Fruit fly (Drosophila melanogaster) whole organism, embryonic: Measurements from ENCODE around the gene Bhmt.

ENCODE experiments used
- BEAF-32 ChIP-seq: fragments of 200-800 bp; sonication (Bioruptor generic); optimal IDR thresholded peaks from 3 replicates; lab custom pipeline; 2017; ENCODE audit warnings: missing biosample characterization, missing genetic modification characterization, mild to moderate bottlenecking, moderate library complexity, missing genetic modification reagents
- CG11560 ChIP-seq: fragments of 200-800 bp; sonication (Bioruptor generic); IDR thresholded peaks from 3 replicates; pipeline ENCODE4 v1.3.6; 2022; ENCODE audit warnings: missing biosample characterization, missing genetic modification characterization
- CG12104 ChIP-seq: fragments of 200-800 bp; sonication (Bioruptor generic); optimal IDR thresholded peaks from 3 replicates; lab custom pipeline; 2016; ENCODE audit warnings: missing biosample characterization, missing genetic modification characterization
- CG12155 ChIP-seq: fragments of 200-800 bp; sonication (Bioruptor generic); optimal IDR thresholded peaks from 3 replicates; lab custom pipeline; 2016; ENCODE audit warnings: missing biosample characterization, missing genetic modification characterization
- CG12659 ChIP-seq: fragments of 200-800 bp; sonication (Bioruptor generic); optimal IDR thresholded peaks from 3 replicates; lab custom pipeline; 2017; ENCODE audit warnings: mild to moderate bottlenecking, missing biosample characterization, missing genetic modification reagents, missing genetic modification characterization
- CG13894 ChIP-seq: fragments of 200-800 bp; sonication (Bioruptor generic); optimal IDR thresholded peaks from 3 replicates; lab custom pipeline; 2018; ENCODE audit warnings: missing biosample characterization, mild to moderate bottlenecking, missing genetic modification characterization, moderate library complexity
- CG1603 ChIP-seq: fragments of 200-800 bp; sonication (Bioruptor generic); optimal IDR thresholded peaks from 2 replicates; lab custom pipeline; 2019; ENCODE audit warnings: missing biosample characterization, mild to moderate bottlenecking, missing genetic modification characterization, moderate library complexity
- CG17568 ChIP-seq: fragments of 200-800 bp; sonication (Bioruptor generic); optimal IDR thresholded peaks from 2 replicates; lab custom pipeline; 2018; ENCODE audit warnings: missing biosample characterization, mild to moderate bottlenecking, missing genetic modification characterization, moderate library complexity
- CG1832 ChIP-seq: fragments of 200-800 bp; sonication (Bioruptor generic); optimal IDR thresholded peaks from 2 replicates; lab custom pipeline; 2017; ENCODE audit warnings: missing biosample characterization, mild to moderate bottlenecking, missing genetic modification characterization, inconsistent platforms
- CG18764 ChIP-seq: fragments of 200-800 bp; sonication (Bioruptor generic); optimal IDR thresholded peaks from 3 replicates; lab custom pipeline; 2016; ENCODE audit warnings: missing biosample characterization, missing genetic modification characterization
- CG2712 ChIP-seq: fragments of 200-800 bp; optimal IDR thresholded peaks from 3 replicates; lab custom pipeline; 2019; ENCODE audit warnings: missing biosample characterization, mild to moderate bottlenecking, missing genetic modification characterization, moderate library complexity
- CG33213 ChIP-seq: fragments of 200-800 bp; sonication (Bioruptor generic); optimal IDR thresholded peaks from 3 replicates; lab custom pipeline; 2016; ENCODE audit warnings: missing biosample characterization, missing genetic modification characterization
- CG4328 ChIP-seq: fragments of 200-800 bp; sonication (Bioruptor generic); optimal IDR thresholded peaks from 3 replicates; lab custom pipeline; 2017; ENCODE audit warnings: missing biosample characterization, missing genetic modification reagents, missing genetic modification characterization
- CG6683 ChIP-seq: fragments of 200-800 bp; sonication (Bioruptor generic); optimal IDR thresholded peaks from 2 replicates; lab custom pipeline; 2017; ENCODE audit warnings: missing biosample characterization, mild to moderate bottlenecking, missing genetic modification characterization, missing genetic modification reagents
- CG8924 ChIP-seq: fragments of 200-800 bp; optimal IDR thresholded peaks from 3 replicates; lab custom pipeline; 2019; ENCODE audit warnings: missing biosample characterization, mild to moderate bottlenecking, missing genetic modification characterization, moderate library complexity
- CoRest ChIP-seq: fragments of 200-800 bp; sonication (Bioruptor generic); optimal IDR thresholded peaks from 3 replicates; lab custom pipeline; 2018; ENCODE audit warnings: missing biosample characterization, mild to moderate bottlenecking, missing genetic modification characterization, moderate library complexity
- D ChIP-seq, 2 experiments: fragments of 200-800 bp in 1 of 2; fragments of >200 bp in 1 of 2; sonication (Bioruptor generic) in 1 of 2; optimal IDR thresholded peaks; 2 replicates in 1 of 2; 3 replicates in 1 of 2; lab custom pipeline; 2017; ENCODE audit warnings: mild to moderate bottlenecking in 1 of 2, missing biosample characterization in 1 of 2, missing genetic modification characterization in 1 of 2, missing genetic modification reagents in 1 of 2
- Dad ChIP-seq: fragments of 200-800 bp; sonication (Bioruptor generic); optimal IDR thresholded peaks from 3 replicates; lab custom pipeline; 2016; ENCODE audit warnings: missing biosample characterization, missing genetic modification characterization
- Deaf1 ChIP-seq: fragments of 200-800 bp; optimal IDR thresholded peaks from 3 replicates; lab custom pipeline; 2019; ENCODE audit warnings: missing biosample characterization, mild to moderate bottlenecking, missing genetic modification characterization, moderate library complexity
- Dp ChIP-seq: fragments of 200-800 bp; sonication (Bioruptor generic); optimal IDR thresholded peaks from 2 replicates; lab custom pipeline; 2018; ENCODE audit warnings: missing biosample characterization, mild to moderate bottlenecking, missing genetic modification characterization, moderate library complexity
- Fer1 ChIP-seq: fragments of 200-800 bp; sonication (Bioruptor generic); optimal IDR thresholded peaks from 2 replicates; lab custom pipeline; 2017; ENCODE audit warnings: missing biosample characterization, mild to moderate bottlenecking, missing genetic modification characterization
- HmgD ChIP-seq: fragments of 200-800 bp; sonication (Bioruptor generic); optimal IDR thresholded peaks from 3 replicates; lab custom pipeline; 2016; ENCODE audit warnings: missing biosample characterization, missing genetic modification characterization
- Kr ChIP-seq: fragments of 200-800 bp; sonication (Bioruptor generic); optimal IDR thresholded peaks from 2 replicates; lab custom pipeline; 2017; ENCODE audit warnings: missing biosample characterization, mild to moderate bottlenecking, missing genetic modification characterization
- Nf-YB ChIP-seq: fragments of 200-800 bp; sonication (Bioruptor generic); optimal IDR thresholded peaks from 3 replicates; lab custom pipeline; 2019; ENCODE audit warnings: missing biosample characterization, mild to moderate bottlenecking, missing genetic modification characterization, moderate library complexity
- Sin3A ChIP-seq: fragments of >200 bp; optimal IDR thresholded peaks from 2 replicates; lab custom pipeline; 2018
- Six4 ChIP-seq: fragments of 200-800 bp; sonication (Bioruptor generic); optimal IDR thresholded peaks from 2 replicates; lab custom pipeline; 2016; ENCODE audit warnings: missing biosample characterization, missing genetic modification characterization
- Sry-δ ChIP-seq: fragments of 200-800 bp; sonication (Bioruptor generic); optimal IDR thresholded peaks from 2 replicates; lab custom pipeline; 2016; ENCODE audit warnings: missing biosample characterization, missing genetic modification characterization
- abd-A ChIP-seq: fragments of 200-800 bp; sonication (Bioruptor generic); optimal IDR thresholded peaks from 3 replicates; lab custom pipeline; 2019; ENCODE audit warnings: missing biosample characterization, mild to moderate bottlenecking, missing genetic modification characterization, moderate library complexity
- ash1 ChIP-seq: fragments of 200-800 bp; sonication (Bioruptor generic); optimal IDR thresholded peaks from 2 replicates; lab custom pipeline; 2018; ENCODE audit warnings: missing biosample characterization, mild to moderate bottlenecking, missing genetic modification characterization
- bsh ChIP-seq, 2 experiments: fragments of 200-800 bp; sonication (Bioruptor generic); optimal IDR thresholded peaks; 2 replicates each; lab custom pipeline; 2017 to 2018; ENCODE audit warnings: mild to moderate bottlenecking in 2 of 2, missing biosample characterization in 2 of 2, missing genetic modification characterization in 2 of 2, moderate library complexity in 1 of 2
- hbn ChIP-seq: fragments of 200-800 bp; sonication (Bioruptor generic); IDR thresholded peaks from 2 replicates; pipeline ENCODE4 v1.3.6; 2022; ENCODE audit warnings: missing biosample characterization, missing genetic modification characterization; ENCODE audit not compliant: partially characterized antibody
- her ChIP-seq: fragments of 200-800 bp; sonication (Bioruptor generic); optimal IDR thresholded peaks from 2 replicates; lab custom pipeline; 2016; ENCODE audit warnings: missing biosample characterization, missing genetic modification characterization
- insv ChIP-seq, 2 experiments: fragments of 200-800 bp; sonication (Bioruptor generic); optimal IDR thresholded peaks; 3 replicates each; lab custom pipeline; 2016 to 2018; ENCODE audit warnings: missing biosample characterization in 2 of 2, missing genetic modification characterization in 2 of 2
- lab ChIP-seq: fragments of 200-800 bp; sonication (Bioruptor generic); optimal IDR thresholded peaks from 3 replicates; lab custom pipeline; 2017; ENCODE audit warnings: missing biosample characterization, missing genetic modification characterization, mild to moderate bottlenecking, moderate library complexity, missing genetic modification reagents
- lilli ChIP-seq: fragments of 200-800 bp; sonication (Bioruptor generic); optimal IDR thresholded peaks from 3 replicates; lab custom pipeline; 2016; ENCODE audit warnings: missing biosample characterization, missing genetic modification characterization
- nmo ChIP-seq: fragments of 200-800 bp; sonication (Bioruptor generic); optimal IDR thresholded peaks from 2 replicates; lab custom pipeline; 2018; ENCODE audit warnings: missing biosample characterization, mild to moderate bottlenecking, missing genetic modification characterization, moderate library complexity
- odd ChIP-seq: fragments of 200-800 bp; sonication (Bioruptor generic); optimal IDR thresholded peaks from 2 replicates; lab custom pipeline; 2017; ENCODE audit warnings: missing biosample characterization, mild to moderate bottlenecking, missing genetic modification characterization
- pros ChIP-seq: fragments of 200-800 bp; sonication (Bioruptor generic); optimal IDR thresholded peaks from 3 replicates; lab custom pipeline; 2019; ENCODE audit warnings: missing biosample characterization, mild to moderate bottlenecking, missing genetic modification characterization, moderate library complexity
- pzg ChIP-seq: fragments of 200-800 bp; sonication (Bioruptor generic); optimal IDR thresholded peaks from 3 replicates; lab custom pipeline; 2018; ENCODE audit warnings: missing biosample characterization, mild to moderate bottlenecking, missing genetic modification characterization, moderate library complexity

Bhmt gene

DNA sequence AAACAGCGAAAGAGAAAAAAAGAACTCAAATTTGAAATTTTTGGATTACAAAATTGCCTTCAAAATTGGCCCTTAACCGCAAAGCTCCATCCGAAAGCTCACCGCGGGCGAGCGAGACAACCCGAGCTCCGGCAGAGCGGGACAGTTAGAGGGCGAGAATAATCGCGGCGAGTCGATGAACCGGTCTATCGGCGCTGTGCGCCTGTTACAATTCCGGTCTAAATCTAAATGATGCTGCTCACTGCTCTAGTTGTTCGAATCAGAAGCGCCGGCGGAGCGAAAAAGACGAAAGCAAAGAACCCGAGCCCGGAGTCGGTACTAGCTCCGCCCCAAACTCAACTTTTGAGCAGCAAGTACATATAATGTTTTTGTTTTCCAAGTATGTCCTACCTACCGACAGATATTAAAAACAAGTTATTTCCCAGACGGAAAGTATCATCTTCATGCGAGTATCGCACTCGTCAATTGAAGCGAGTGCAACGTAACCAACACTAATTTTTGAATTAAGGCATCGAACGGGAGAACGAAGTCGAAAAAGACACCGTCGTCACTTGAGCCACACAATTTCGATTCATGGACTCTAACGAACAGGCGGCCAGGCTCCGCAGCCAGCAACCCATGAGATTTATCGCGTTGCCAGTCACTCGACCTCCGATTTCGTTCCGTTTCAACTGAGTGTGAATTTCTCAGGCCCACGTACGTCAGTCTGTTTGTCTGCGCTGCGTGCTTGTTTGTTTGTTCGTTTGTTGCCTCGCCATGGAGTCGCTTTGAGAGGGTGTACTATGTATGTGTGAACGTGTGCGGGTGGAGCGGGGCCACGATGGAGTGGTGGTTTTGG, 12.7 kb downstream of the Bhmt start (continued):
- TF ChIP-seq ash1 (GFP tag; lab: Kevin White, UChicago) (peak; percentile 43), lab (GFP tag; lab: Kevin White, UChicago) (peak; percentile 60), BEAF-32 (GFP tag; lab: Kevin White, UChicago) (peak; percentile 70), CG33213 (GFP tag; lab: Kevin White, UChicago) (peak; percentile 79), Dp (GFP tag; lab: Kevin White, UChicago) (peak; percentile 96), bsh (GFP tag; optimal IDR thresholded peaks at IDR 0.05; lab: Kevin White, UChicago) (peak in 1 of 2 experiments; percentile 48), abd-A (tag; lab: Kevin White, UChicago) (peak; percentile 99), nmo (GFP tag; lab: Kevin White, UChicago) (peak; percentile 0), Deaf1 (peak; percentile 88), D (optimal IDR thresholded peaks at IDR 0.05; lab: Kevin White, UChicago) (peak; percentile 37), D (GFP tag; optimal IDR thresholded peaks at IDR 0.05; lab: Kevin White, UChicago) (no peak), CG8924 (peak; percentile 1), CG11560 (tag; lab: Robert Waterston, UW) (no peak), Six4 (GFP tag; lab: Kevin White, UChicago) (peak; percentile 4), CG12104 (GFP tag; lab: Kevin White, UChicago) (no peak), Nf-YB (GFP tag; lab: Kevin White, UChicago) (peak; percentile 23), Sry-δ (GFP tag; lab: Kevin White, UChicago) (peak; percentile 61), CG6683 (GFP tag; lab: Kevin White, UChicago) (no peak), CG4328 (GFP tag; lab: Kevin White, UChicago) (peak; percentile 8), odd (GFP tag; lab: Kevin White, UChicago) (peak; percentile 4), hbn (GFP tag; lab: Robert Waterston, UW) (no peak), CG12659 (GFP tag; lab: Kevin White, UChicago) (peak; percentile 52), CG17568 (GFP tag; lab: Kevin White, UChicago) (peak; percentile 14), lilli (GFP tag; lab: Kevin White, UChicago) (no peak), CG12155 (GFP tag; lab: Kevin White, UChicago) (peak; percentile 81), CG2712 (tag; lab: Kevin White, UChicago) (peak; percentile 0), her (GFP tag; lab: Kevin White, UChicago) (no peak), Fer1 (GFP tag; lab: Kevin White, UChicago) (peak; percentile 48), HmgD (GFP tag; lab: Kevin White, UChicago) (peak; percentile 77), Sin3A (lab: Kevin White, UChicago) (peak; percentile 36), CoRest (tag; lab: Kevin White, UChicago) (peak; percentile 52), CG1832 (peak; percentile 98), CG1603 (tag; lab: Kevin White, UChicago) (peak; percentile 28), Dad (no peak), pzg (GFP tag; lab: Kevin White, UChicago) (peak; percentile 61), pros (GFP tag; lab: Kevin White, UChicago) (peak; percentile 100), CG13894 (tag; lab: Kevin White, UChicago) (peak; percentile 88), insv (GFP tag; optimal IDR thresholded peaks at IDR 0.05; lab: Kevin White, UChicago) (peak in 1 of 2 experiments; percentile 75), Kr (GFP tag; lab: Kevin White, UChicago) (peak; percentile 91), CG18764 (no peak)
